Fruit fly (Drosophila melanogaster) Kc167 (cell line): ENCODE results near the gene ERp44.

Source experiments
- Sin3A ChIP-seq: fragments of >200 bp; optimal IDR thresholded peaks from 2 replicates; lab custom pipeline; 2018; ENCODE audit warnings: missing external identifiers
- h ChIP-seq: fragments of >200 bp; optimal IDR thresholded peaks from 3 replicates; lab custom pipeline; 2018; ENCODE audit warnings: missing external identifiers
- insv ChIP-seq: fragments of >200 bp; optimal IDR thresholded peaks from 3 replicates; lab custom pipeline; 2018; ENCODE audit warnings: missing external identifiers
- psq ChIP-seq: fragments of >200 bp; optimal IDR thresholded peaks from 2 replicates; lab custom pipeline; 2017; ENCODE audit warnings: missing external identifiers

DNA sequence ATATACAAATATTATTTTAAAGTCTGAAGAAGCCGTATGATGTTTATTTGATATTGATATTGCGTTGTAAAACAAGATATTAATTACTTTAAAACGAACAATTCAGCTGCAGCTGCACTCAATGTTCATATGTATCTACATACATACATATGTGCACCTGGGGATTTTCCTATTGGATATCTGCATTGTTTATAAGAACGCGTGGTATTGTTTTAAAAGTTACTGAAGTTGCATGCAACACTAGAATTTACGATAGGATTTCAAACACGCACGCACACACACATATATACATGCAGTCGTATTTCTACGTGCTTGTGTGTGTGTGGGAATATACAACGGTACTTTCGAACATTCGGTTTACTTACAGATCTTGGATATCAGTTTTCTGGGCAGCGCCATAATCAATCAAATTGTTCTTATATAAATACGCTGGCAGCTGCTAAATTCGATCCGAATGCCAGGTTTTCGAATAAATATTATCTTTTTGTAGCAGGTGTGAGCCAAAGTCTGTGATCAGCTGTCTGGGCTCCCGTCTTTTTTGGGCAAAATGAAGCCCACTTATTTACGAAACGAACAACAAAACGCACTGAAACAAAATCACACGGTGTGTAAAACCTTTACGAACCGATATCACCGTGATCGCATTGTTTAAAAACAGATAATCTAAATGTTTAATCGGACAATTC, 22.2 kb downstream of the ERp44 start:
- TF ChIP-seq Sin3A (lab: Kevin White, UChicago) (no peak), psq (no peak), insv (no peak), h (lab: Kevin White, UChicago) (no peak)
